Fruit fly (Drosophila melanogaster) whole organism, pupa: ENCODE results near the gene Nin.

Experiments used
- CG10348 ChIP-seq: fragments of 200-800 bp; sonication (Bioruptor generic); IDR thresholded peaks from 2 replicates; pipeline ENCODE4 v1.3.6; 2022; ENCODE audit warnings: missing biosample characterization, missing genetic modification characterization
- CG12605 ChIP-seq: fragments of 200-800 bp; sonication (Bioruptor generic); IDR thresholded peaks from 2 replicates; pipeline ENCODE4 v1.3.6; 2022; ENCODE audit warnings: missing biosample characterization, missing genetic modification characterization
- CG13204 ChIP-seq: fragments of 200-800 bp; sonication (Bioruptor generic); optimal IDR thresholded peaks from 2 replicates; lab custom pipeline; 2018; ENCODE audit warnings: missing biosample characterization, mild to moderate bottlenecking, missing genetic modification characterization, moderate library complexity
- CG14655 ChIP-seq: fragments of 200-800 bp; sonication (Bioruptor generic); optimal IDR thresholded peaks from 3 replicates; lab custom pipeline; 2017; ENCODE audit warnings: mild to moderate bottlenecking, missing biosample characterization, missing genetic modification reagents, missing genetic modification characterization
- CG32121 ChIP-seq: fragments of 200-800 bp; sonication (Bioruptor generic); IDR thresholded peaks from 2 replicates; pipeline ENCODE4 v1.3.6; 2022; ENCODE audit warnings: missing biosample characterization, missing genetic modification characterization
- CG4496 ChIP-seq: fragments of 200-800 bp; sonication (Bioruptor generic); IDR thresholded peaks from 3 replicates; pipeline ENCODE4 v1.3.6; 2022; ENCODE audit warnings: missing biosample characterization, missing genetic modification characterization
- CG8159 ChIP-seq: fragments of 200-800 bp; sonication (Bioruptor generic); optimal IDR thresholded peaks from 3 replicates; lab custom pipeline; 2018; ENCODE audit warnings: missing biosample characterization, mild to moderate bottlenecking, missing genetic modification characterization, moderate library complexity
- CG9948 ChIP-seq: fragments of 200-800 bp; sonication (Bioruptor generic); optimal IDR thresholded peaks from 2 replicates; lab custom pipeline; 2018; ENCODE audit warnings: missing biosample characterization, mild to moderate bottlenecking, missing genetic modification characterization, moderate library complexity
- D1 ChIP-seq: fragments of 200-800 bp; sonication (Bioruptor generic); optimal IDR thresholded peaks from 2 replicates; lab custom pipeline; 2018; ENCODE audit warnings: missing biosample characterization, mild to moderate bottlenecking, missing genetic modification characterization, moderate library complexity
- EcR ChIP-seq: fragments of 200-800 bp; sonication (Bioruptor generic); optimal IDR thresholded peaks from 3 replicates; lab custom pipeline; 2019; ENCODE audit warnings: missing biosample characterization, missing genetic modification characterization, mild to moderate bottlenecking, moderate library complexity, missing genetic modification reagents
- Ets98B ChIP-seq: fragments of 200-800 bp; sonication (Bioruptor generic); IDR thresholded peaks from 2 replicates; pipeline ENCODE4 v1.3.6; 2022; ENCODE audit warnings: missing biosample characterization, missing genetic modification characterization
- Pif1B ChIP-seq: fragments of 200-800 bp; sonication (Bioruptor generic); optimal IDR thresholded peaks from 3 replicates; lab custom pipeline; 2016; ENCODE audit warnings: missing biosample characterization, missing genetic modification characterization
- fd96Ca ChIP-seq: fragments of 200-800 bp; sonication (Bioruptor generic); IDR thresholded peaks from 3 replicates; pipeline ENCODE4 v1.3.6; 2022; ENCODE audit warnings: missing biosample characterization, missing genetic modification characterization

DNA sequence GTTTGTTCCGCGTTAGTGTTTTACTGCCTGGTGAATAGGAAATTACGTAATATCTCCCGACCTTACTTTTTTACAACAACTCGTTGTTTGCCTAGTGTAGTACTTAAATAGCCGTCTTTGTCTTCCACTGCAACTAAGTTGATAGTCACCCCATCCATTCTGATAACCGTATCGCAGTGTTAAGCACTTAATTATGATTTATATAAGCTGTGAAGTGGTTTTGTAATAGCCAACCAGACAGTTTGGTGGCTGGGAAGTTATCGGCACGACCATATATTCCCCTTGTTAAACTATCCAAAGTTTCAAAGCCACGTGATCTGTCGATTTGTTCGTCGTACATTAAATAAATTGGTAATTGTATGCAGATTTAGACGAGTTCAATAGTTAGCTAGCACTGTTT lies 26.0 kb upstream of the Nin start:
- TF ChIP-seq CG4496, result no peak
- no peak for TF ChIP-seq Pif1B (GFP tag; lab: Kevin White, UChicago)
- no peak for TF ChIP-seq D1
- TF ChIP-seq CG8159, result no peak
- no peak for TF ChIP-seq CG32121 (GFP tag; lab: Robert Waterston, UW)
- TF ChIP-seq CG12605 (GFP tag; lab: Robert Waterston, UW), result no peak
- no peak for TF ChIP-seq EcR (GFP tag; lab: Kevin White, UChicago)
- TF ChIP-seq CG14655 (GFP tag; lab: Kevin White, UChicago), result no peak
- TF ChIP-seq fd96Ca (GFP tag; lab: Robert Waterston, UW), result no peak
- TF ChIP-seq CG9948 (tag; lab: Kevin White, UChicago), result no peak
- TF ChIP-seq Ets98B (GFP tag; lab: Robert Waterston, UW), result no peak
- TF ChIP-seq CG10348, result no peak
- no peak for TF ChIP-seq CG13204 (GFP tag; lab: Kevin White, UChicago)
